Fruit fly (Drosophila melanogaster) whole organism, embryonic: ENCODE results near the gene CG15337.
A peak's percentile ranks its signal among the peaks of the same experiment; 100 is the strongest.

Experiments used
- Abd-B ChIP-seq: fragments of 200-800 bp; sonication (Bioruptor generic); optimal IDR thresholded peaks from 2 replicates; lab custom pipeline; 2018; ENCODE audit warnings: missing biosample characterization, mild to moderate bottlenecking, missing genetic modification characterization, moderate library complexity
- B-H1 ChIP-seq: fragments of 200-800 bp; sonication (Bioruptor generic); IDR thresholded peaks from 3 replicates; pipeline ENCODE4 v1.3.6; 2022; ENCODE audit warnings: missing biosample characterization, missing genetic modification characterization
- CG10267 ChIP-seq: fragments of 200-800 bp; sonication (Bioruptor generic); optimal IDR thresholded peaks from 2 replicates; lab custom pipeline; 2018; ENCODE audit warnings: missing biosample characterization, mild to moderate bottlenecking, missing genetic modification characterization, moderate library complexity
- CG10959 ChIP-seq: fragments of 200-800 bp; sonication (Bioruptor generic); IDR thresholded peaks from 2 replicates; pipeline ENCODE4 v1.3.6; 2022; ENCODE audit warnings: missing biosample characterization, missing genetic modification characterization
- CG14441 ChIP-seq: fragments of 200-800 bp; sonication (Bioruptor generic); IDR thresholded peaks from 2 replicates; pipeline ENCODE4 v1.3.6; 2022; ENCODE audit warnings: missing biosample characterization, missing genetic modification characterization
- CG1529 ChIP-seq: fragments of 200-800 bp; sonication (Bioruptor generic); optimal IDR thresholded peaks from 3 replicates; lab custom pipeline; 2018; ENCODE audit warnings: missing biosample characterization, missing genetic modification characterization
- CG15696 ChIP-seq: fragments of 200-800 bp; sonication (Bioruptor generic); optimal IDR thresholded peaks from 2 replicates; lab custom pipeline; 2019; ENCODE audit warnings: missing biosample characterization, mild to moderate bottlenecking, missing genetic modification characterization, moderate library complexity
- CG17612 ChIP-seq: fragments of 200-800 bp; sonication (Bioruptor generic); IDR thresholded peaks from 2 replicates; pipeline ENCODE4 v1.3.6; 2022; ENCODE audit warnings: missing biosample characterization, missing genetic modification characterization
- CG17912 ChIP-seq: fragments of 200-800 bp; sonication (Bioruptor generic); optimal IDR thresholded peaks from 2 replicates; lab custom pipeline; 2018; ENCODE audit warnings: missing biosample characterization, mild to moderate bottlenecking, missing genetic modification characterization
- CG1792 ChIP-seq: fragments of 200-800 bp; sonication (Bioruptor generic); optimal IDR thresholded peaks from 2 replicates; lab custom pipeline; 2016; ENCODE audit warnings: missing biosample characterization, missing genetic modification characterization
- CG18764 ChIP-seq: fragments of 200-800 bp; sonication (Bioruptor generic); optimal IDR thresholded peaks from 3 replicates; lab custom pipeline; 2016; ENCODE audit warnings: missing biosample characterization, missing genetic modification characterization
- CG2129 ChIP-seq: fragments of 200-800 bp; sonication (Bioruptor generic); IDR thresholded peaks from 2 replicates; pipeline ENCODE4 v1.3.6; 2022; ENCODE audit warnings: missing biosample characterization, missing genetic modification characterization; ENCODE audit not compliant: partially characterized antibody
- CG2712 ChIP-seq: fragments of 200-800 bp; optimal IDR thresholded peaks from 3 replicates; lab custom pipeline; 2019; ENCODE audit warnings: missing biosample characterization, mild to moderate bottlenecking, missing genetic modification characterization, moderate library complexity
- CG30020 ChIP-seq: fragments of 200-800 bp; optimal IDR thresholded peaks from 2 replicates; lab custom pipeline; 2019; ENCODE audit warnings: missing biosample characterization, mild to moderate bottlenecking, missing genetic modification characterization, moderate library complexity
- CG31365 ChIP-seq: fragments of 200-800 bp; sonication (Bioruptor generic); optimal IDR thresholded peaks from 2 replicates; lab custom pipeline; 2018; ENCODE audit warnings: missing biosample characterization, mild to moderate bottlenecking, missing genetic modification characterization
- CG3163 ChIP-seq: fragments of 200-800 bp; sonication (Bioruptor generic); optimal IDR thresholded peaks from 3 replicates; lab custom pipeline; 2016; ENCODE audit warnings: missing biosample characterization, missing genetic modification characterization
- CG3726 ChIP-seq: fragments of 200-800 bp; sonication (Bioruptor generic); IDR thresholded peaks from 3 replicates; pipeline ENCODE4, ENCODE4 v1.3.6; 2022; ENCODE audit warnings: missing biosample characterization, missing genetic modification characterization
- CG43689 ChIP-seq: fragments of 200-800 bp; sonication (Bioruptor generic); IDR thresholded peaks from 2 replicates; pipeline ENCODE4 v1.3.6; 2022; ENCODE audit warnings: missing biosample characterization, missing genetic modification characterization
- CG6654 ChIP-seq: fragments of 200-800 bp; sonication (Bioruptor generic); optimal IDR thresholded peaks from 2 replicates; lab custom pipeline; 2017; ENCODE audit warnings: missing biosample characterization, mild to moderate bottlenecking, missing genetic modification characterization
- CG6689 ChIP-seq: fragments of 200-800 bp; sonication (Bioruptor generic); IDR thresholded peaks from 2 replicates; pipeline ENCODE4 v1.3.6; 2022; ENCODE audit warnings: missing biosample characterization, missing genetic modification characterization
- CG9876 ChIP-seq: fragments of 200-800 bp; sonication (Bioruptor generic); optimal IDR thresholded peaks from 2 replicates; lab custom pipeline; 2016; ENCODE audit warnings: missing biosample characterization, missing genetic modification characterization
- CkIIα-i1 ChIP-seq: fragments of 200-800 bp; sonication (Bioruptor generic); IDR thresholded peaks from 2 replicates; pipeline ENCODE4 v1.3.6; 2022; ENCODE audit warnings: missing biosample characterization, missing genetic modification characterization
- Doc2 ChIP-seq: fragments of 200-800 bp; sonication (Bioruptor generic); IDR thresholded peaks from 2 replicates; pipeline ENCODE4 v1.3.6; 2022; ENCODE audit warnings: missing biosample characterization, missing genetic modification characterization
- Dp ChIP-seq: fragments of 200-800 bp; sonication (Bioruptor generic); optimal IDR thresholded peaks from 2 replicates; lab custom pipeline; 2018; ENCODE audit warnings: missing biosample characterization, mild to moderate bottlenecking, missing genetic modification characterization, moderate library complexity
- Lhr ChIP-seq: fragments of 200-800 bp; sonication (Bioruptor generic); optimal IDR thresholded peaks from 3 replicates; lab custom pipeline; 2017; ENCODE audit warnings: mild to moderate bottlenecking, missing biosample characterization, missing genetic modification reagents, missing genetic modification characterization
- Nf-YC ChIP-seq: fragments of 200-800 bp; optimal IDR thresholded peaks from 3 replicates; lab custom pipeline; 2019; ENCODE audit warnings: missing biosample characterization, mild to moderate bottlenecking, missing genetic modification characterization, moderate library complexity
- Pdp1 ChIP-seq, 2 experiments: fragments of 200-800 bp; sonication (Bioruptor generic); optimal IDR thresholded peaks; 3 replicates each; lab custom pipeline; 2016; ENCODE audit warnings: missing biosample characterization in 2 of 2, missing genetic modification characterization in 2 of 2, mild to moderate bottlenecking in 1 of 2, moderate library complexity in 1 of 2
- Sry-β ChIP-seq: fragments of 200-800 bp; sonication (Bioruptor generic); optimal IDR thresholded peaks from 2 replicates; lab custom pipeline; 2018; ENCODE audit warnings: missing biosample characterization, mild to moderate bottlenecking, missing genetic modification characterization, moderate library complexity
- Tbp ChIP-seq: fragments of >200 bp; optimal IDR thresholded peaks from 2 replicates; lab custom pipeline; 2018; ENCODE audit warnings: missing biosample characterization, missing genetic modification characterization
- YL-1 ChIP-seq: fragments of 200-800 bp; sonication (Bioruptor generic); optimal IDR thresholded peaks from 3 replicates; lab custom pipeline; 2017; ENCODE audit warnings: missing biosample characterization, mild to moderate bottlenecking, missing genetic modification characterization
- ase ChIP-seq: fragments of 200-800 bp; sonication (Bioruptor generic); IDR thresholded peaks from 3 replicates; pipeline ENCODE4 v1.3.6; 2022; ENCODE audit warnings: missing biosample characterization, missing genetic modification characterization
- crp ChIP-seq, 2 experiments: fragments of 200-800 bp; sonication (Bioruptor generic); optimal IDR thresholded peaks; 2 replicates in 1 of 2; 3 replicates in 1 of 2; lab custom pipeline; 2017; ENCODE audit warnings: missing biosample characterization in 2 of 2, missing genetic modification characterization in 2 of 2, mild to moderate bottlenecking in 1 of 2, moderate library complexity in 1 of 2
- da ChIP-seq: fragments of 200-800 bp; sonication (Bioruptor generic); optimal IDR thresholded peaks from 2 replicates; lab custom pipeline; 2016; ENCODE audit warnings: missing biosample characterization, missing genetic modification characterization
- dan ChIP-seq: fragments of 200-800 bp; sonication (Bioruptor generic); IDR thresholded peaks from 2 replicates; pipeline ENCODE4 v1.3.6; 2022; ENCODE audit warnings: missing biosample characterization, missing genetic modification characterization
- emc ChIP-seq: fragments of 200-800 bp; sonication (Bioruptor generic); optimal IDR thresholded peaks from 2 replicates; lab custom pipeline; 2016; ENCODE audit warnings: missing biosample characterization, missing genetic modification characterization
- ems ChIP-seq: fragments of 200-800 bp; sonication (Bioruptor generic); optimal IDR thresholded peaks from 3 replicates; lab custom pipeline; 2016; ENCODE audit warnings: missing biosample characterization, missing genetic modification characterization
- esg ChIP-seq: fragments of 200-800 bp; sonication (Bioruptor generic); conservative IDR thresholded peaks from 2 replicates; pipeline ENCODE4 v1.3.6; 2022; ENCODE audit warnings: missing biosample characterization, missing genetic modification characterization
- ftz-f1 ChIP-seq: fragments of 200-800 bp; sonication (Bioruptor generic); optimal IDR thresholded peaks from 2 replicates; lab custom pipeline; 2016; ENCODE audit warnings: missing biosample characterization, missing genetic modification characterization
- gcm2 ChIP-seq: fragments of 200-800 bp; sonication (Bioruptor generic); optimal IDR thresholded peaks from 2 replicates; lab custom pipeline; 2016; ENCODE audit warnings: missing biosample characterization, missing genetic modification characterization
- gsb ChIP-seq: fragments of 200-800 bp; sonication (Bioruptor generic); IDR thresholded peaks from 2 replicates; pipeline ENCODE4 v1.3.6; 2022; ENCODE audit warnings: missing biosample characterization, missing genetic modification characterization
- hth ChIP-seq: fragments of >200 bp; optimal IDR thresholded peaks from 2 replicates; lab custom pipeline; 2017; ENCODE audit warnings: inconsistent platforms
- lab ChIP-seq: fragments of 200-800 bp; sonication (Bioruptor generic); optimal IDR thresholded peaks from 3 replicates; lab custom pipeline; 2017; ENCODE audit warnings: missing biosample characterization, missing genetic modification characterization, mild to moderate bottlenecking, moderate library complexity, missing genetic modification reagents
- org-1 ChIP-seq: fragments of 200-800 bp; sonication (Bioruptor generic); optimal IDR thresholded peaks from 2 replicates; lab custom pipeline; 2017; ENCODE audit warnings: missing biosample characterization, missing genetic modification characterization
- rib ChIP-seq: fragments of 200-800 bp; sonication (Bioruptor generic); IDR thresholded peaks from 2 replicates; pipeline ENCODE4 v1.3.6; 2022; ENCODE audit warnings: missing biosample characterization, missing genetic modification characterization
- row ChIP-seq: fragments of 200-800 bp; sonication (Bioruptor generic); IDR thresholded peaks from 3 replicates; pipeline ENCODE4 v1.3.6; 2022; ENCODE audit warnings: missing biosample characterization, missing genetic modification characterization
- sd ChIP-seq: fragments of 200-800 bp; sonication (Bioruptor generic); optimal IDR thresholded peaks from 3 replicates; lab custom pipeline; 2018; ENCODE audit warnings: missing biosample characterization, mild to moderate bottlenecking, missing genetic modification characterization, moderate library complexity
- stc ChIP-seq: fragments of 200-800 bp; sonication (Bioruptor generic); IDR thresholded peaks from 2 replicates; pipeline ENCODE4 v1.3.6; 2022; ENCODE audit warnings: missing biosample characterization, missing genetic modification characterization
- tap ChIP-seq: fragments of 200-800 bp; optimal IDR thresholded peaks from 3 replicates; lab custom pipeline; 2019; ENCODE audit warnings: missing biosample characterization, mild to moderate bottlenecking, missing genetic modification characterization, moderate library complexity
- tio ChIP-seq: fragments of 200-800 bp; sonication (Bioruptor generic); optimal IDR thresholded peaks from 2 replicates; lab custom pipeline; 2017; ENCODE audit warnings: missing biosample characterization, missing genetic modification characterization, inconsistent platforms
- unpg ChIP-seq: fragments of 200-800 bp; sonication (Bioruptor generic); optimal IDR thresholded peaks from 3 replicates; lab custom pipeline; 2018; ENCODE audit warnings: missing biosample characterization, mild to moderate bottlenecking, missing genetic modification characterization, moderate library complexity
- vvl ChIP-seq: fragments of 200-800 bp; sonication (Bioruptor generic); IDR thresholded peaks from 2 replicates; pipeline ENCODE4 v1.3.6; 2022; ENCODE audit warnings: missing biosample characterization, missing genetic modification characterization

CG15337 gene

dm6 chrX:8157294-8157693 is 2.6 kb upstream of the CG15337 start, which contains the start of the genes Traf6 and GIIIspla2 (continued):
- TF ChIP-seq CG31365 = no peak
- peak; percentile 55; the same call in 1 of the 3 replicates for TF ChIP-seq ase
- peak; percentile 13 for TF ChIP-seq CG9876 (GFP tag; lab: Kevin White, UChicago)
- peak; percentile 34 for TF ChIP-seq da (GFP tag; lab: Kevin White, UChicago)
- TF ChIP-seq rib (GFP tag; lab: Robert Waterston, UW) = no peak
- TF ChIP-seq esg (GFP tag; lab: Robert Waterston, UW) = peak; percentile 56
- peak; percentile 54 to 67 for TF ChIP-seq Pdp1 (GFP tag; optimal IDR thresholded peaks at IDR 0.05; lab: Kevin White, UChicago)
- TF ChIP-seq CG3726 (GFP tag; lab: Robert Waterston, UW) = peak; percentile 10; the same call in 1 of the 3 replicates
- peak; percentile 65 for TF ChIP-seq CG15696 (tag; lab: Kevin White, UChicago)
- TF ChIP-seq Sry-β (GFP tag; lab: Kevin White, UChicago) = no peak
- peak; percentile 73 for TF ChIP-seq Nf-YC
- TF ChIP-seq stc (GFP tag; lab: Robert Waterston, UW) = peak; percentile 59; the same call in 1 of the 2 replicates
- no peak for TF ChIP-seq CG1529 (GFP tag; lab: Kevin White, UChicago)
- TF ChIP-seq CkIIα-i1 (GFP tag; lab: Robert Waterston, UW) = no peak
- TF ChIP-seq CG17612 (GFP tag; lab: Robert Waterston, UW) = peak; percentile 27; the same call in 1 of the 2 replicates
- peak; percentile 72 for TF ChIP-seq Abd-B (GFP tag; lab: Kevin White, UChicago)
- peak; percentile 62 for TF ChIP-seq org-1 (GFP tag; lab: Kevin White, UChicago)
- TF ChIP-seq CG10267 = peak; percentile 95
- TF ChIP-seq Lhr = peak; percentile 54
- TF ChIP-seq CG10959 (GFP tag; lab: Robert Waterston, UW) = peak; percentile 63
- no peak for TF ChIP-seq gcm2 (GFP tag; lab: Kevin White, UChicago)
- TF ChIP-seq hth (lab: Kevin White, UChicago) = no peak
- TF ChIP-seq CG6689 (GFP tag; lab: Robert Waterston, UW) = peak; percentile 74
- peak; percentile 21 for TF ChIP-seq emc (GFP tag; lab: Kevin White, UChicago)
- peak; percentile 70 for TF ChIP-seq CG1792 (GFP tag; lab: Kevin White, UChicago)
- peak; percentile 63 for TF ChIP-seq ems (GFP tag; lab: Kevin White, UChicago)
- no peak for TF ChIP-seq sd
- peak; percentile 16 for TF ChIP-seq CG17912 (GFP tag; lab: Kevin White, UChicago)
- no peak for TF ChIP-seq unpg
- peak; percentile 16 for TF ChIP-seq CG3163 (GFP tag; lab: Kevin White, UChicago)
- TF ChIP-seq ftz-f1 = peak; percentile 41
- TF ChIP-seq CG30020 = peak; percentile 71
- peak; percentile 43 for TF ChIP-seq CG18764 (GFP tag; lab: Kevin White, UChicago)
- TF ChIP-seq row (GFP tag; lab: Robert Waterston, UW) = peak; percentile 93
- TF ChIP-seq B-H1 = peak; percentile 59
- peak; percentile 57; the same call in 1 of the 2 replicates for TF ChIP-seq gsb
- TF ChIP-seq CG2129 (GFP tag; lab: Robert Waterston, UW) = no peak
- peak; percentile 54 for TF ChIP-seq Dp (GFP tag; lab: Kevin White, UChicago)
- no peak for TF ChIP-seq tio (GFP tag; lab: Kevin White, UChicago)
- peak; percentile 19 for TF ChIP-seq YL-1 (GFP tag; lab: Kevin White, UChicago)
- TF ChIP-seq dan = no peak
- no peak for TF ChIP-seq Doc2 (GFP tag; lab: Robert Waterston, UW)
- TF ChIP-seq tap (tag; lab: Kevin White, UChicago) = peak; percentile 20
- TF ChIP-seq vvl (GFP tag; lab: Robert Waterston, UW) = peak; percentile 82
- TF ChIP-seq crp (GFP tag; optimal IDR thresholded peaks at IDR 0.05; lab: Kevin White, UChicago) = peak; percentile 51 to 93
- TF ChIP-seq lab = no peak
- no peak for TF ChIP-seq CG43689 (GFP tag; lab: Robert Waterston, UW)
- TF ChIP-seq Tbp (GFP tag; lab: Kevin White, UChicago) = no peak
- peak; percentile 25 for TF ChIP-seq CG6654 (GFP tag; lab: Kevin White, UChicago)
- peak; percentile 82 for TF ChIP-seq CG2712
- TF ChIP-seq CG14441 (GFP tag; lab: Robert Waterston, UW) = peak; percentile 78
